Fruit fly (Drosophila melanogaster) whole organism, embryonic: ENCODE measurements around the gene CG9130.

Experiments used
- Atf3 ChIP-seq: fragments of 200-800 bp; sonication (Bioruptor generic); optimal IDR thresholded peaks from 3 replicates; lab custom pipeline; 2016; ENCODE audit warnings: missing biosample characterization, missing genetic modification characterization
- B-H2 ChIP-seq: fragments of 200-800 bp; sonication (Bioruptor generic); optimal IDR thresholded peaks from 2 replicates; lab custom pipeline; 2018; ENCODE audit warnings: missing biosample characterization, mild to moderate bottlenecking, missing genetic modification characterization
- Bdp1 ChIP-seq: fragments of 200-800 bp; sonication (Bioruptor generic); optimal IDR thresholded peaks from 3 replicates; lab custom pipeline; 2016; ENCODE audit warnings: missing biosample characterization, missing genetic modification characterization
- Bgb ChIP-seq: fragments of 200-800 bp; sonication (Bioruptor generic); IDR thresholded peaks from 2 replicates; pipeline ENCODE4 v1.3.6; 2022; ENCODE audit warnings: missing biosample characterization, missing genetic modification characterization; ENCODE audit not compliant: partially characterized antibody
- BtbVII ChIP-seq: fragments of 200-800 bp; sonication (Bioruptor generic); optimal IDR thresholded peaks from 3 replicates; lab custom pipeline; 2017; ENCODE audit warnings: missing biosample characterization, mild to moderate bottlenecking, missing genetic modification characterization
- CG10565 ChIP-seq: fragments of 200-800 bp; sonication (Bioruptor generic); optimal IDR thresholded peaks from 3 replicates; lab custom pipeline; 2016; ENCODE audit warnings: missing biosample characterization, mild to moderate bottlenecking, missing genetic modification characterization
- CG12071 ChIP-seq: fragments of 200-800 bp; sonication (Bioruptor generic); optimal IDR thresholded peaks from 3 replicates; lab custom pipeline; 2018; ENCODE audit warnings: missing biosample characterization, mild to moderate bottlenecking, missing genetic modification characterization
- CG12104 ChIP-seq: fragments of 200-800 bp; sonication (Bioruptor generic); optimal IDR thresholded peaks from 3 replicates; lab custom pipeline; 2016; ENCODE audit warnings: missing biosample characterization, missing genetic modification characterization
- CG12299 ChIP-seq: fragments of 200-800 bp; sonication (Bioruptor generic); optimal IDR thresholded peaks from 2 replicates; lab custom pipeline; 2018; ENCODE audit warnings: missing biosample characterization, mild to moderate bottlenecking, missing genetic modification characterization
- CG12942 ChIP-seq: fragments of 200-800 bp; sonication (Bioruptor generic); optimal IDR thresholded peaks from 3 replicates; lab custom pipeline; 2016; ENCODE audit warnings: missing biosample characterization, missing genetic modification characterization
- CG13287 ChIP-seq: fragments of 200-800 bp; sonication (Bioruptor generic); IDR thresholded peaks from 2 replicates; pipeline ENCODE4 v1.3.6; 2022; ENCODE audit warnings: missing biosample characterization, missing genetic modification characterization; ENCODE audit not compliant: partially characterized antibody
- CG13424 ChIP-seq: fragments of 200-800 bp; sonication (Bioruptor generic); optimal IDR thresholded peaks from 2 replicates; lab custom pipeline; 2019; ENCODE audit warnings: missing biosample characterization, mild to moderate bottlenecking, missing genetic modification characterization, moderate library complexity
- CG15073 ChIP-seq: fragments of 200-800 bp; sonication (Bioruptor generic); optimal IDR thresholded peaks from 2 replicates; lab custom pipeline; 2016; ENCODE audit warnings: missing biosample characterization, missing genetic modification characterization
- CG17912 ChIP-seq: fragments of 200-800 bp; sonication (Bioruptor generic); optimal IDR thresholded peaks from 2 replicates; lab custom pipeline; 2018; ENCODE audit warnings: missing biosample characterization, mild to moderate bottlenecking, missing genetic modification characterization
- CG2199 ChIP-seq: fragments of 200-800 bp; sonication (Bioruptor generic); IDR thresholded peaks from 3 replicates; pipeline ENCODE4 v1.3.6; 2022; ENCODE audit warnings: missing biosample characterization, missing genetic modification characterization
- CG32532 ChIP-seq: fragments of 200-800 bp; sonication (Bioruptor generic); IDR thresholded peaks from 2 replicates; pipeline ENCODE4 v1.3.6; 2022; ENCODE audit warnings: missing biosample characterization, missing genetic modification characterization
- CG7357 ChIP-seq: fragments of 200-800 bp; sonication (Bioruptor generic); IDR thresholded peaks from 3 replicates; pipeline ENCODE4 v1.3.6; 2022; ENCODE audit warnings: missing biosample characterization, missing genetic modification characterization
- CG8924 ChIP-seq: fragments of 200-800 bp; optimal IDR thresholded peaks from 3 replicates; lab custom pipeline; 2019; ENCODE audit warnings: missing biosample characterization, mild to moderate bottlenecking, missing genetic modification characterization, moderate library complexity
- CTCF ChIP-seq: fragments of 200-800 bp; sonication (Bioruptor generic); optimal IDR thresholded peaks from 2 replicates; lab custom pipeline; 2017; ENCODE audit warnings: missing biosample characterization, mild to moderate bottlenecking, missing genetic modification characterization, moderate library complexity
- D ChIP-seq, 2 experiments: fragments of 200-800 bp in 1 of 2; fragments of >200 bp in 1 of 2; sonication (Bioruptor generic) in 1 of 2; optimal IDR thresholded peaks; 2 replicates in 1 of 2; 3 replicates in 1 of 2; lab custom pipeline; 2017; ENCODE audit warnings: mild to moderate bottlenecking in 1 of 2, missing biosample characterization in 1 of 2, missing genetic modification characterization in 1 of 2, missing genetic modification reagents in 1 of 2
- D19A ChIP-seq: fragments of 200-800 bp; optimal IDR thresholded peaks from 3 replicates; lab custom pipeline; 2019; ENCODE audit warnings: missing biosample characterization, mild to moderate bottlenecking, missing genetic modification characterization, moderate library complexity
- Dll ChIP-seq: fragments of 200-800 bp; sonication (Bioruptor generic); IDR thresholded peaks from 4 replicates; pipeline ENCODE4 v1.3.6; 2022; ENCODE audit warnings: missing biosample characterization, missing genetic modification characterization; ENCODE audit not compliant: partially characterized antibody
- Hey ChIP-seq: fragments of 200-800 bp; sonication (Bioruptor generic); optimal IDR thresholded peaks from 3 replicates; lab custom pipeline; 2018; ENCODE audit warnings: missing biosample characterization, mild to moderate bottlenecking, missing genetic modification characterization
- HmgZ ChIP-seq: fragments of 200-800 bp; sonication (Bioruptor generic); optimal IDR thresholded peaks from 2 replicates; lab custom pipeline; 2018; ENCODE audit warnings: missing biosample characterization, mild to moderate bottlenecking, missing genetic modification characterization
- Jarid2 ChIP-seq: fragments of 200-800 bp; sonication (Bioruptor generic); optimal IDR thresholded peaks from 3 replicates; lab custom pipeline; 2017; ENCODE audit warnings: mild to moderate bottlenecking, missing biosample characterization, missing genetic modification reagents, missing genetic modification characterization
- MESR4 ChIP-seq: fragments of 200-800 bp; sonication (Bioruptor generic); optimal IDR thresholded peaks from 2 replicates; lab custom pipeline; 2018; ENCODE audit warnings: missing biosample characterization, mild to moderate bottlenecking, missing genetic modification characterization, moderate library complexity
- Max ChIP-seq: fragments of 200-800 bp; sonication (Bioruptor generic); optimal IDR thresholded peaks from 2 replicates; lab custom pipeline; 2016; ENCODE audit warnings: missing biosample characterization, mild to moderate bottlenecking, missing genetic modification characterization
- NFAT ChIP-seq: fragments of 200-800 bp; sonication (Bioruptor generic); IDR thresholded peaks from 2 replicates; pipeline ENCODE4 v1.3.6; 2022; ENCODE audit warnings: missing biosample characterization, missing genetic modification characterization
- Ptx1 ChIP-seq: fragments of 200-800 bp; sonication (Bioruptor generic); IDR thresholded peaks from 2 replicates; pipeline ENCODE4 v1.3.6; 2022; ENCODE audit warnings: missing biosample characterization, missing genetic modification characterization
- Scr ChIP-seq: fragments of 200-800 bp; sonication (Bioruptor generic); IDR thresholded peaks from 2 replicates; pipeline ENCODE4 v1.3.6; 2022; ENCODE audit warnings: missing biosample characterization, missing genetic modification characterization; ENCODE audit not compliant: partially characterized antibody
- abd-A ChIP-seq: fragments of 200-800 bp; sonication (Bioruptor generic); optimal IDR thresholded peaks from 3 replicates; lab custom pipeline; 2019; ENCODE audit warnings: missing biosample characterization, mild to moderate bottlenecking, missing genetic modification characterization, moderate library complexity
- aop ChIP-seq: fragments of 200-800 bp; sonication (Bioruptor generic); IDR thresholded peaks from 2 replicates; pipeline ENCODE4 v1.3.6; 2022; ENCODE audit warnings: missing biosample characterization, missing genetic modification characterization
- ase ChIP-seq: fragments of 200-800 bp; sonication (Bioruptor generic); IDR thresholded peaks from 3 replicates; pipeline ENCODE4 v1.3.6; 2022; ENCODE audit warnings: missing biosample characterization, missing genetic modification characterization
- cas ChIP-seq: fragments of 200-800 bp; sonication (Bioruptor generic); IDR thresholded peaks from 2 replicates; pipeline ENCODE4 v1.3.6; 2022; ENCODE audit warnings: missing biosample characterization, missing genetic modification characterization
- dmrt99B ChIP-seq: fragments of 200-800 bp; sonication (Bioruptor generic); optimal IDR thresholded peaks from 2 replicates; lab custom pipeline; 2018; ENCODE audit warnings: missing biosample characterization, mild to moderate bottlenecking, missing genetic modification characterization, moderate library complexity
- eve ChIP-seq, 2 experiments: fragments of >200 bp; optimal IDR thresholded peaks; 2 replicates each; lab custom pipeline; 2017; ENCODE audit warnings: missing biosample characterization in 2 of 2, missing genetic modification characterization in 2 of 2
- fd64A ChIP-seq: fragments of 200-800 bp; sonication (Bioruptor generic); optimal IDR thresholded peaks from 3 replicates; lab custom pipeline; 2018; ENCODE audit warnings: missing biosample characterization, mild to moderate bottlenecking, missing genetic modification characterization
- gcm2 ChIP-seq: fragments of 200-800 bp; sonication (Bioruptor generic); optimal IDR thresholded peaks from 2 replicates; lab custom pipeline; 2016; ENCODE audit warnings: missing biosample characterization, missing genetic modification characterization
- gsb ChIP-seq: fragments of 200-800 bp; sonication (Bioruptor generic); IDR thresholded peaks from 2 replicates; pipeline ENCODE4 v1.3.6; 2022; ENCODE audit warnings: missing biosample characterization, missing genetic modification characterization
- jing ChIP-seq: fragments of 200-800 bp; sonication (Bioruptor generic); optimal IDR thresholded peaks from 2 replicates; lab custom pipeline; 2018; ENCODE audit warnings: missing biosample characterization, mild to moderate bottlenecking, missing genetic modification characterization
- lab ChIP-seq: fragments of 200-800 bp; sonication (Bioruptor generic); optimal IDR thresholded peaks from 3 replicates; lab custom pipeline; 2017; ENCODE audit warnings: missing biosample characterization, missing genetic modification characterization, mild to moderate bottlenecking, moderate library complexity, missing genetic modification reagents
- maf-S ChIP-seq: fragments of 200-800 bp; sonication (Bioruptor generic); optimal IDR thresholded peaks from 2 replicates; lab custom pipeline; 2016; ENCODE audit warnings: missing biosample characterization, missing genetic modification characterization
- pita ChIP-seq: fragments of 200-800 bp; sonication (Bioruptor generic); optimal IDR thresholded peaks from 2 replicates; lab custom pipeline; 2017; ENCODE audit warnings: missing biosample characterization, mild to moderate bottlenecking, missing genetic modification characterization
- ro ChIP-seq: fragments of 200-800 bp; sonication (Bioruptor generic); IDR thresholded peaks from 2 replicates; pipeline ENCODE4 v1.3.6; 2022; ENCODE audit warnings: missing biosample characterization, missing genetic modification characterization
- sd ChIP-seq: fragments of 200-800 bp; sonication (Bioruptor generic); optimal IDR thresholded peaks from 3 replicates; lab custom pipeline; 2018; ENCODE audit warnings: missing biosample characterization, mild to moderate bottlenecking, missing genetic modification characterization, moderate library complexity
- sisA ChIP-seq: fragments of 200-800 bp; sonication (Bioruptor generic); IDR thresholded peaks from 2 replicates; pipeline ENCODE4 v1.3.6; 2022; ENCODE audit warnings: missing biosample characterization, missing genetic modification characterization
- tin ChIP-seq: fragments of 200-800 bp; sonication (Bioruptor generic); optimal IDR thresholded peaks from 3 replicates; lab custom pipeline; 2016; ENCODE audit warnings: missing biosample characterization, missing genetic modification characterization
- tna ChIP-seq: fragments of 200-800 bp; sonication (Bioruptor generic); IDR thresholded peaks from 2 replicates; pipeline ENCODE4 v1.3.6; 2022; ENCODE audit warnings: missing biosample characterization, missing genetic modification characterization; ENCODE audit not compliant: partially characterized antibody
- ttk ChIP-seq: fragments of 200-800 bp; sonication (Bioruptor generic); IDR thresholded peaks from 2 replicates; pipeline ENCODE4 v2.1.2; 2022; ENCODE audit warnings: missing biosample characterization, missing genetic modification characterization
- wek ChIP-seq: fragments of 200-800 bp; sonication (Bioruptor generic); optimal IDR thresholded peaks from 3 replicates; lab custom pipeline; 2018; ENCODE audit warnings: missing biosample characterization, mild to moderate bottlenecking, missing genetic modification characterization, moderate library complexity

CG9130 gene

dm6 chr3L:1300076-1300635 lies 48.3 kb downstream of the CG9130 start (continued):
- TF ChIP-seq CG12071 (GFP tag; lab: Kevin White, UChicago) (no peak), CG8924 (tag; lab: Kevin White, UChicago) (peak; percentile 92), Jarid2 (GFP tag; lab: Kevin White, UChicago) (peak; percentile 53), eve (GFP tag; optimal IDR thresholded peaks at IDR 0.05; lab: Kevin White, UChicago) (no peak), CG17912 (no peak), gsb (GFP tag; lab: Robert Waterston, UW) (no peak), MESR4 (GFP tag; lab: Kevin White, UChicago) (no peak), sisA (GFP tag; lab: Robert Waterston, UW) (peak; percentile 62), Bgb (GFP tag; lab: Robert Waterston, UW) (no peak), lab (GFP tag; lab: Kevin White, UChicago) (peak; percentile 88), Scr (GFP tag; lab: Robert Waterston, UW) (no peak), gcm2 (peak; percentile 7), CG12299 (peak; percentile 67), Dll (GFP tag; lab: Robert Waterston, UW) (no peak), maf-S (GFP tag; lab: Kevin White, UChicago) (no peak), CG7357 (GFP tag; lab: Robert Waterston, UW) (peak; percentile 66; the same call in 2 of the 3 replicates), NFAT (GFP tag; lab: Robert Waterston, UW) (peak; percentile 35; the same call in 1 of the 2 replicates), Atf3 (no peak), CG2199 (GFP tag; lab: Robert Waterston, UW) (0 out of 3 replicates have a peak, but pooled peaks have one; percentile 54), sd (tag; lab: Kevin White, UChicago) (peak; percentile 93), CTCF (GFP tag; lab: Kevin White, UChicago) (peak; percentile 39), wek (GFP tag; lab: Kevin White, UChicago) (peak; percentile 11), cas (GFP tag; lab: Robert Waterston, UW) (no peak), tin (GFP tag; lab: Kevin White, UChicago) (peak; percentile 79), dmrt99B (tag; lab: Kevin White, UChicago) (peak; percentile 84), Bdp1 (peak; percentile 12), CG10565 (GFP tag; lab: Kevin White, UChicago) (no peak), CG15073 (GFP tag; lab: Kevin White, UChicago) (peak; percentile 44), ro (peak; percentile 61; the same call in 1 of the 2 replicates), HmgZ (tag; lab: Kevin White, UChicago) (peak; percentile 58), ttk (peak; percentile 48), abd-A (no peak), Max (GFP tag; lab: Kevin White, UChicago) (peak; percentile 80), ase (GFP tag; lab: Robert Waterston, UW) (peak; percentile 74; the same call in 2 of the 3 replicates), aop (GFP tag; lab: Robert Waterston, UW) (peak; percentile 34; the same call in 1 of the 2 replicates), D19A (tag; lab: Kevin White, UChicago) (peak; percentile 88), CG12942 (GFP tag; lab: Kevin White, UChicago) (peak; percentile 76), CG32532 (GFP tag; lab: Robert Waterston, UW) (peak; percentile 79), CG13287 (GFP tag; lab: Robert Waterston, UW) (no peak), CG13424 (tag; lab: Kevin White, UChicago) (peak; percentile 82), Hey (tag; lab: Kevin White, UChicago) (no peak), fd64A (GFP tag; lab: Kevin White, UChicago) (peak; percentile 65), BtbVII (peak; percentile 88), Ptx1 (GFP tag; lab: Robert Waterston, UW) (peak; percentile 80), tna (GFP tag; lab: Robert Waterston, UW) (no peak; the same call in 1 of the 2 replicates), CG12104 (peak; percentile 60), jing (no peak), pita (GFP tag; lab: Kevin White, UChicago) (no peak), D (optimal IDR thresholded peaks at IDR 0.05; lab: Kevin White, UChicago) (no peak), D (GFP tag; optimal IDR thresholded peaks at IDR 0.05; lab: Kevin White, UChicago) (peak; percentile 87), B-H2 (GFP tag; lab: Kevin White, UChicago) (no peak)
